Fruit fly (Drosophila melanogaster): ENCODE results near the gene Kebab.

The Kebab gene

dm6 chr2L:2013057-2013456 is 32.2 kb upstream of the Kebab start (continued):
- TF ChIP-seq Doc3 (GFP tag; IDR thresholded peaks at IDR 0.05; ENCODE audit: partially characterized antibody) (no peak; the same call in 2 of the 3 replicates), grn (GFP tag; optimal IDR thresholded peaks at IDR 0.05) (peak; percentile 55), sc (optimal IDR thresholded peaks at IDR 0.05) (no peak), sc (GFP tag; optimal IDR thresholded peaks at IDR 0.05) (no peak), zen2 (GFP tag; IDR thresholded peaks at IDR 0.05; ENCODE audit: partially characterized antibody) (0 out of 3 replicates have a peak, but pooled peaks have one; percentile 35), exex (tag; optimal IDR thresholded peaks at IDR 0.05) (no peak), HmgD (GFP tag; optimal IDR thresholded peaks at IDR 0.05) (no peak), tna (GFP tag; IDR thresholded peaks at IDR 0.05; ENCODE audit: partially characterized antibody) (0 out of 2 replicates have a peak, but pooled peaks have one; percentile 7)

- TF ChIP-seq CG4820 (GFP tag; optimal IDR thresholded peaks at IDR 0.05) (no peak), zfh1 (GFP tag; IDR thresholded peaks at IDR 0.05) (peak; percentile 18; the same call in 1 of the 3 replicates), pb (GFP tag; optimal IDR thresholded peaks at IDR 0.05) (no peak), NK7.1 (GFP tag; optimal IDR thresholded peaks at IDR 0.05) (no peak), CTCF (GFP tag; optimal IDR thresholded peaks at IDR 0.05) (no peak), bowl (GFP tag; IDR thresholded peaks at IDR 0.05) (no peak), PHDP (tag; optimal IDR thresholded peaks at IDR 0.05) (no peak), sqz (GFP tag; optimal IDR thresholded peaks at IDR 0.05) (no peak), phol (tag; optimal IDR thresholded peaks at IDR 0.05) (peak; percentile 5), rib (GFP tag; IDR thresholded peaks at IDR 0.05) (no peak), Dp (GFP tag; optimal IDR thresholded peaks at IDR 0.05) (no peak), CG18599 (GFP tag; optimal IDR thresholded peaks at IDR 0.05) (peak; percentile 6), CG3065 (GFP tag; optimal IDR thresholded peaks at IDR 0.05) (peak; percentile 40), ap (GFP tag; IDR thresholded peaks at IDR 0.05) (no peak), cg (GFP tag; optimal IDR thresholded peaks at IDR 0.05) (peak; percentile 16), Pdp1 (GFP tag; optimal IDR thresholded peaks at IDR 0.05) (peak in 1 of 2 experiments; percentile 12), CG12769 (tag; optimal IDR thresholded peaks at IDR 0.05) (peak; percentile 27), CG4730 (GFP tag; IDR thresholded peaks at IDR 0.05) (no peak), Atf3 (GFP tag; optimal IDR thresholded peaks at IDR 0.05) (no peak), pros (GFP tag; optimal IDR thresholded peaks at IDR 0.05) (peak; percentile 51), CG4360 (GFP tag; IDR thresholded peaks at IDR 0.05) (peak; percentile 83), onecut (GFP tag; IDR thresholded peaks at IDR 0.05) (no peak), CG7271 (tag; optimal IDR thresholded peaks at IDR 0.05) (peak; percentile 8), row (GFP tag; IDR thresholded peaks at IDR 0.05) (peak; percentile 44; the same call in 2 of the 3 replicates), CG14667 (GFP tag; IDR thresholded peaks at IDR 0.05) (no peak), chinmo (GFP tag; IDR thresholded peaks at IDR 0.05; ENCODE audit: partially characterized antibody) (no peak), CG1832 (GFP tag; optimal IDR thresholded peaks at IDR 0.05) (peak; percentile 75), Fer1 (GFP tag; optimal IDR thresholded peaks at IDR 0.05) (peak; percentile 30), tin (GFP tag; optimal IDR thresholded peaks at IDR 0.05) (no peak), amos (GFP tag; IDR thresholded peaks at IDR 0.05; ENCODE audit: partially characterized antibody) (no peak), sens-2 (GFP tag; IDR thresholded peaks at IDR 0.05) (no peak), D (optimal IDR thresholded peaks at IDR 0.05) (peak; percentile 33), D (GFP tag; optimal IDR thresholded peaks at IDR 0.05) (no peak), lab (GFP tag; optimal IDR thresholded peaks at IDR 0.05) (peak; percentile 16), zf30C (GFP tag; optimal IDR thresholded peaks at IDR 0.05) (no peak), eve (GFP tag; optimal IDR thresholded peaks at IDR 0.05) (no peak), twi (tag; optimal IDR thresholded peaks at IDR 0.05) (peak; percentile 88), dysf (GFP tag; IDR thresholded peaks at IDR 0.05) (0 out of 3 replicates have a peak, but pooled peaks have one; percentile 11), ems (GFP tag; optimal IDR thresholded peaks at IDR 0.05) (no peak), lilli (GFP tag; optimal IDR thresholded peaks at IDR 0.05) (no peak), NFAT (GFP tag; IDR thresholded peaks at IDR 0.05) (no peak), danr (GFP tag; IDR thresholded peaks at IDR 0.05) (no peak)
Measured at dm6 chr2L:2013836-2014434, 31.4 kb upstream of the Kebab start.

All from whole organism, embryonic.